Worm (Caenorhabditis elegans) whole organism, L3 larva: ENCODE data around the gene vmo-1.

Source experiments
- R02D3.7 ChIP-seq: fragments of 150-350 bp; optimal IDR thresholded peaks from 2 replicates; lab custom pipeline; 2014; ENCODE audit warnings: missing biosample characterization, missing genetic modification characterization
- aly-2 ChIP-seq: fragments of 150-350 bp; optimal IDR thresholded peaks from 2 replicates; lab custom pipeline; 2014; ENCODE audit warnings: missing biosample characterization, missing genetic modification characterization
- mml-1 ChIP-seq: fragments of 150-350 bp; sonication (generic microtip); optimal IDR thresholded peaks from 3 replicates; lab custom pipeline; 2014; ENCODE audit warnings: missing biosample characterization, missing genetic modification characterization
- nhr-23 ChIP-seq: fragments of 150-350 bp; optimal IDR thresholded peaks from 2 replicates; lab custom pipeline; 2014; ENCODE audit warnings: missing biosample characterization, missing genetic modification reagents, missing genetic modification characterization
- nhr-237 ChIP-seq: fragments of 150-350 bp; optimal IDR thresholded peaks from 2 replicates; lab custom pipeline; 2014; ENCODE audit warnings: missing biosample characterization, missing genetic modification characterization
- nhr-28 ChIP-seq: fragments of 150-350 bp; optimal IDR thresholded peaks from 2 replicates; lab custom pipeline; 2014; ENCODE audit warnings: missing biosample characterization, missing genetic modification characterization

DNA sequence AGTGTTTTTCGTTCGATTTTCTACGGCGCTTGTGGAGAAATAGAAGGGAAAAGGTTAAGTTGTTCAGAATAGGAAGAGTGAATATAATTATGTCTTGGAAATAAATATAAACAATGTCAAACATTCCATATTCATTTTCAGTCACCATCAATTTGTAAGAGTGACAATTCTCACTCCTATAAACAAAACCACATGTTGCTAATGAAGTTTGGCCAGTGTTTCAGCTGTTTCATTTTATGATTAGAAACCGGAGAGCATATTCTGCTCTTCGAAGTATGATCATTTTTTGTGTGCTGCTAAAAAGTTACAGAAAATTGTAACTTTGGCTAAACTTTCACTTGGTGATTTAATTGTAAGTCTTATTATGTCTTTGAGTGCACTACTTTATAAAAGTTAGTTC, 2.2 kb upstream of the vmo-1 start, which contains the start of gene Y38H6C.21:
- TF ChIP-seq mml-1 (tag; lab: Kevin White, UChicago) (no peak), nhr-23 (tag; lab: Kevin White, UChicago) (no peak), aly-2 (tag; lab: Kevin White, UChicago) (no peak), nhr-28 (tag; lab: Kevin White, UChicago) (no peak), R02D3.7 (tag; lab: Kevin White, UChicago) (no peak), nhr-237 (no peak)
